Worm (Caenorhabditis elegans): ENCODE data around the gene K08D10.14.
A peak's percentile ranks its signal among the peaks of the same experiment; 100 is the strongest.
"Not testable (repeated sequence)": the region's sequence is repeated elsewhere in the genome, so short reads cannot be mapped to it uniquely, and the experiment has no call there.

Gene K08D10.14

ce11 chrIV:4142986-4143385, 11.8 kb upstream of the K08D10.14 start, which contains the start of gene F49F1.12:
Gene F49F1.12, minus strand, starts transcription at chrIV:4143086.
- not testable (repeated sequence) for TF ChIP-seq W03F9.2, him-1, dao-5 (tag; optimal IDR thresholded peaks at IDR 0.05)

ce11 chrIV:4144784-4145183, 10.0 kb upstream of the K08D10.14 start, which contains the start of gene R07C12.3:
Gene R07C12.3, plus strand, starts transcription at chrIV:4145084.
- no peak for TF ChIP-seq him-1 (tag; optimal IDR thresholded peaks at IDR 0.05)
- TF ChIP-seq dao-5 (tag; optimal IDR thresholded peaks at IDR 0.05), result no peak
- no peak for TF ChIP-seq W03F9.2 (tag; optimal IDR thresholded peaks at IDR 0.05)

- TF ChIP-seq him-1 (tag; optimal IDR thresholded peaks at IDR 0.05) (no peak), W03F9.2 (tag; optimal IDR thresholded peaks at IDR 0.05) (no peak), dao-5 (tag; optimal IDR thresholded peaks at IDR 0.05) (no peak)
Measured at ce11 chrIV:4147891-4148290, 6.8 kb upstream of the K08D10.14 start.

ce11 chrIV:4150138-4150537, 4.6 kb upstream of the K08D10.14 start:
- TF ChIP-seq W03F9.2 (tag; optimal IDR thresholded peaks at IDR 0.05) (no peak), dao-5 (tag; optimal IDR thresholded peaks at IDR 0.05) (no peak), him-1 (tag; optimal IDR thresholded peaks at IDR 0.05) (no peak)

- TF ChIP-seq W03F9.2 (tag; optimal IDR thresholded peaks at IDR 0.05) (no peak), dao-5 (tag; optimal IDR thresholded peaks at IDR 0.05) (no peak), him-1 (tag; optimal IDR thresholded peaks at IDR 0.05) (no peak)
Measured at ce11 chrIV:4152143-4152542, 2.6 kb upstream of the K08D10.14 start, which contains the start of the genes K08D10.10 and R07C12.1. Gene K08D10.10, plus strand, starts transcription at chrIV:4152235. Gene R07C12.1, plus strand, starts transcription at chrIV:4152456.

ce11 chrIV:4162121-4162520, 7.4 kb downstream of the K08D10.14 start, which contains the start of gene scrm-5:
Gene scrm-5, plus strand, starts transcription at chrIV:4162421.
- TF ChIP-seq W03F9.2 (tag; optimal IDR thresholded peaks at IDR 0.05) (no peak), dao-5 (tag; optimal IDR thresholded peaks at IDR 0.05) (no peak), him-1 (tag; optimal IDR thresholded peaks at IDR 0.05) (no peak)

ce11 chrIV:4164392-4164791, 9.7 kb downstream of the K08D10.14 start, which contains the start of gene scrm-8:
Gene scrm-8, plus strand, starts transcription at chrIV:4164692.
- no peak for TF ChIP-seq him-1 (tag; optimal IDR thresholded peaks at IDR 0.05)
- no peak for TF ChIP-seq dao-5 (tag; optimal IDR thresholded peaks at IDR 0.05)
- TF ChIP-seq W03F9.2 (tag; optimal IDR thresholded peaks at IDR 0.05), result no peak

ce11 chrIV:4167296-4167695, 12.6 kb downstream of the K08D10.14 start:
- TF ChIP-seq W03F9.2 (tag; optimal IDR thresholded peaks at IDR 0.05) (no peak), him-1 (tag; optimal IDR thresholded peaks at IDR 0.05) (no peak), dao-5 (tag; optimal IDR thresholded peaks at IDR 0.05) (no peak)

- TF ChIP-seq him-1 (tag; optimal IDR thresholded peaks at IDR 0.05) (no peak), W03F9.2 (tag; optimal IDR thresholded peaks at IDR 0.05) (peak; percentile 64)
Measured at ce11 chrIV:4171531-4172163, 16.9 kb downstream of the K08D10.14 start, which contains the start of the genes K08D10.13 and rnp-2. Gene K08D10.13, minus strand, starts transcription at chrIV:4171581. Gene rnp-2, plus strand, starts transcription at chrIV:4172076.

ce11 chrIV:4172242-4172641, 17.5 kb downstream of the K08D10.14 start:
- TF ChIP-seq dao-5 (tag; optimal IDR thresholded peaks at IDR 0.05) (no peak), him-1 (tag; optimal IDR thresholded peaks at IDR 0.05) (no peak), W03F9.2 (tag; optimal IDR thresholded peaks at IDR 0.05) (no peak)

- TF ChIP-seq W03F9.2 (tag; optimal IDR thresholded peaks at IDR 0.05) (no peak), dao-5 (tag; optimal IDR thresholded peaks at IDR 0.05) (no peak), him-1 (tag; optimal IDR thresholded peaks at IDR 0.05) (no peak)
Measured at ce11 chrIV:4173789-4174188, 19.0 kb downstream of the K08D10.14 start, which contains the start of gene rnp-3. Gene rnp-3, plus strand, starts transcription at chrIV:4174089.

- no peak for TF ChIP-seq him-1 (tag; optimal IDR thresholded peaks at IDR 0.05)
- no peak for TF ChIP-seq W03F9.2 (tag; optimal IDR thresholded peaks at IDR 0.05)
- TF ChIP-seq dao-5 (tag; optimal IDR thresholded peaks at IDR 0.05), result no peak
Measured at ce11 chrIV:4176088-4176487, 21.3 kb downstream of the K08D10.14 start, which contains the start of gene dnj-15. Gene dnj-15, plus strand, starts transcription at chrIV:4176388.

- no peak for TF ChIP-seq W03F9.2 (tag; optimal IDR thresholded peaks at IDR 0.05)
- no peak for TF ChIP-seq dao-5 (tag; optimal IDR thresholded peaks at IDR 0.05)
- no peak for TF ChIP-seq him-1 (tag; optimal IDR thresholded peaks at IDR 0.05)
Measured at ce11 chrIV:4176659-4177058, 21.9 kb downstream of the K08D10.14 start.

ce11 chrIV:4177560-4177959, 22.8 kb downstream of the K08D10.14 start:
- TF ChIP-seq dao-5 (tag; optimal IDR thresholded peaks at IDR 0.05), result no peak
- no peak for TF ChIP-seq W03F9.2 (tag; optimal IDR thresholded peaks at IDR 0.05)
- TF ChIP-seq him-1 (tag; optimal IDR thresholded peaks at IDR 0.05), result no peak
